Worm (Caenorhabditis elegans) whole organism, L1 larva: ENCODE measurements around the gene eif-3.L.
A peak's percentile ranks its signal among the peaks of the same experiment; 100 is the strongest.

ENCODE experiments used
- C04F5.9 ChIP-seq: sonication (generic microtip); optimal IDR thresholded peaks from 2 replicates; lab custom pipeline; 2016; ENCODE audit warnings: missing genetic modification characterization, missing compliant biosample characterization
- C16A3.4 ChIP-seq: fragments of 150-350 bp; optimal IDR thresholded peaks from 2 replicates; lab custom pipeline; 2014; ENCODE audit warnings: missing biosample characterization, missing genetic modification characterization
- F16B12.6 ChIP-seq: fragments of 150-350 bp; optimal IDR thresholded peaks from 2 replicates; lab custom pipeline; 2014; ENCODE audit warnings: missing biosample characterization, missing genetic modification characterization
- aly-2 ChIP-seq: fragments of 150-350 bp; optimal IDR thresholded peaks from 2 replicates; lab custom pipeline; 2014; ENCODE audit warnings: missing biosample characterization, missing genetic modification characterization
- ama-1 ChIP-seq: fragments of 150-350 bp; optimal IDR thresholded peaks from 2 replicates; lab custom pipeline; 2014
- ceh-90 ChIP-seq: sonication (generic microtip); optimal IDR thresholded peaks from 2 replicates; lab custom pipeline; 2016; ENCODE audit warnings: missing genetic modification characterization, missing compliant biosample characterization
- dpl-1 ChIP-seq, 3 experiments: fragments of 150-350 bp in 2 of 3; sonication (generic microtip) in 1 of 3; optimal IDR thresholded peaks; 2 replicates each; lab custom pipeline; 2014 to 2017; ENCODE audit warnings: missing biosample characterization in 3 of 3, missing genetic modification characterization in 3 of 3, missing genetic modification reagents in 3 of 3
- efl-1 ChIP-seq, 4 experiments: fragments of 150-350 bp; optimal IDR thresholded peaks in 3 of 4; peaks in 1 of 4; 1 replicate in 1 of 4; 2 replicates in 3 of 4; lab custom pipeline; 2014; ENCODE audit warnings: missing biosample characterization in 2 of 4, missing genetic modification characterization in 2 of 4, missing genetic modification reagents in 2 of 4
- efl-3 ChIP-seq: fragments of 200-800 bp; sonication (Bioruptor generic); optimal IDR thresholded peaks from 2 replicates; lab custom pipeline; 2018; ENCODE audit warnings: mild to moderate bottlenecking, missing genetic modification characterization, missing compliant biosample characterization
- elt-2 ChIP-seq: sonication (generic microtip); optimal IDR thresholded peaks from 2 replicates; lab custom pipeline; 2016; ENCODE audit warnings: missing genetic modification characterization, mild to moderate bottlenecking, inconsistent platforms, missing compliant biosample characterization, missing genetic modification reagents
- elt-3 ChIP-seq, 6 experiments: fragments of 150-350 bp in 1 of 6; sonication (generic microtip); optimal IDR thresholded peaks; 2 replicates each; lab custom pipeline; 2017 to 2018; ENCODE audit warnings: missing biosample characterization in 6 of 6, missing genetic modification characterization in 6 of 6, inconsistent platforms in 1 of 6
- fos-1 ChIP-seq: fragments of 150-350 bp; optimal IDR thresholded peaks from 2 replicates; lab custom pipeline; 2014; ENCODE audit warnings: missing biosample characterization, missing genetic modification characterization
- hlh-4 ChIP-seq: sonication (generic microtip); optimal IDR thresholded peaks from 2 replicates; lab custom pipeline; 2016; ENCODE audit warnings: mild to moderate bottlenecking, missing genetic modification characterization, missing compliant biosample characterization
- hpl-2 ChIP-seq: fragments of 150-350 bp; optimal IDR thresholded peaks from 2 replicates; lab custom pipeline; 2014; ENCODE audit warnings: missing biosample characterization, missing genetic modification reagents, missing genetic modification characterization
- jun-1 ChIP-seq: fragments of 150-350 bp; optimal IDR thresholded peaks from 2 replicates; lab custom pipeline; 2014; ENCODE audit warnings: missing biosample characterization, missing genetic modification reagents, missing genetic modification characterization
- lin-14 ChIP-seq: fragments of 200-800 bp; sonication (Bioruptor generic); optimal IDR thresholded peaks from 2 replicates; lab custom pipeline; 2018; ENCODE audit warnings: mild to moderate bottlenecking, missing genetic modification characterization, moderate library complexity, missing compliant biosample characterization
- lin-15B ChIP-seq: fragments of 150-350 bp; sonication (generic microtip); optimal IDR thresholded peaks from 3 replicates; lab custom pipeline; 2014; ENCODE audit warnings: missing biosample characterization, missing genetic modification characterization
- lin-35 ChIP-seq, 2 experiments: fragments of 150-350 bp; optimal IDR thresholded peaks; 2 replicates each; lab custom pipeline; 2014; ENCODE audit warnings: missing biosample characterization in 2 of 2, missing genetic modification characterization in 2 of 2, missing genetic modification reagents in 2 of 2
- lir-3 ChIP-seq: sonication (generic microtip); optimal IDR thresholded peaks from 2 replicates; lab custom pipeline; 2016; ENCODE audit warnings: mild to moderate bottlenecking, missing genetic modification characterization, moderate library complexity, missing compliant biosample characterization; ENCODE audit not compliant: poor library complexity
- lsy-2 ChIP-seq, 2 experiments: fragments of 150-350 bp; optimal IDR thresholded peaks; 2 replicates each; lab custom pipeline; 2014; ENCODE audit warnings: missing biosample characterization in 2 of 2, missing genetic modification characterization in 2 of 2
- mab-9 ChIP-seq: fragments of 200-800 bp; sonication (Bioruptor generic); IDR thresholded peaks from 2 replicates; pipeline ENCODE4 v1.3.6; 2022; ENCODE audit warnings: missing genetic modification reagents, missing genetic modification characterization, missing compliant biosample characterization
- mef-2 ChIP-seq: fragments of 150-350 bp; optimal IDR thresholded peaks from 2 replicates; lab custom pipeline; 2014; ENCODE audit warnings: missing biosample characterization, missing genetic modification characterization
- mep-1 ChIP-seq: fragments of 150-350 bp; optimal IDR thresholded peaks from 2 replicates; lab custom pipeline; 2014; ENCODE audit warnings: missing biosample characterization, missing genetic modification characterization
- nhr-12 ChIP-seq: sonication (generic microtip); optimal IDR thresholded peaks from 2 replicates; lab custom pipeline; 2017; ENCODE audit warnings: missing biosample characterization, missing genetic modification characterization
- nhr-19 ChIP-seq: fragments of 200-800 bp; sonication (Bioruptor generic); conservative IDR thresholded peaks from 2 replicates; pipeline ENCODE4 v1.3.6; 2022; ENCODE audit warnings: missing genetic modification characterization, missing compliant biosample characterization
- nhr-237 ChIP-seq: fragments of 150-350 bp; optimal IDR thresholded peaks from 2 replicates; lab custom pipeline; 2014; ENCODE audit warnings: missing biosample characterization, missing genetic modification characterization
- nhr-47 ChIP-seq: sonication (generic microtip); optimal IDR thresholded peaks from 2 replicates; lab custom pipeline; 2016; ENCODE audit warnings: mild to moderate bottlenecking, missing genetic modification characterization, moderate library complexity, missing compliant biosample characterization
- nhr-77 ChIP-seq: fragments of 150-350 bp; optimal IDR thresholded peaks from 2 replicates; lab custom pipeline; 2014; ENCODE audit warnings: missing biosample characterization, missing genetic modification characterization
- nhr-90 ChIP-seq: sonication (generic microtip); optimal IDR thresholded peaks from 2 replicates; lab custom pipeline; 2016; ENCODE audit warnings: mild to moderate bottlenecking, missing genetic modification characterization, missing compliant biosample characterization; ENCODE audit not compliant: poor library complexity
- pax-3 ChIP-seq: fragments of 200-800 bp; sonication (Bioruptor generic); optimal IDR thresholded peaks from 2 replicates; lab custom pipeline; 2018; ENCODE audit warnings: mild to moderate bottlenecking, missing genetic modification characterization, moderate library complexity, missing compliant biosample characterization
- pqm-1 ChIP-seq: sonication (generic microtip); optimal IDR thresholded peaks from 3 replicates; lab custom pipeline; 2017; ENCODE audit warnings: missing biosample characterization, missing genetic modification characterization
- skn-1 ChIP-seq: fragments of 150-350 bp; optimal IDR thresholded peaks from 2 replicates; lab custom pipeline; 2014; ENCODE audit warnings: missing biosample characterization, missing genetic modification characterization
- snu-23 ChIP-seq: sonication (generic microtip); optimal IDR thresholded peaks from 2 replicates; lab custom pipeline; 2016; ENCODE audit warnings: missing genetic modification characterization, missing compliant biosample characterization
- sptf-1 ChIP-seq: fragments of 150-350 bp; optimal IDR thresholded peaks from 2 replicates; lab custom pipeline; 2014; ENCODE audit warnings: missing biosample characterization, missing genetic modification characterization
- sup-37 ChIP-seq: fragments of 200-800 bp; sonication (Bioruptor generic); optimal IDR thresholded peaks from 2 replicates; lab custom pipeline; 2018; ENCODE audit warnings: mild to moderate bottlenecking, missing genetic modification characterization, missing compliant biosample characterization
- swsn-7 ChIP-seq: sonication (generic microtip); optimal IDR thresholded peaks from 2 replicates; lab custom pipeline; 2016; ENCODE audit warnings: missing genetic modification characterization, missing compliant biosample characterization
- unc-62 ChIP-seq: fragments of 150-350 bp; optimal IDR thresholded peaks from 2 replicates; lab custom pipeline; 2014; ENCODE audit warnings: missing biosample characterization, missing genetic modification reagents, missing genetic modification characterization
- unc-86 ChIP-seq: sonication (generic microtip); optimal IDR thresholded peaks from 2 replicates; lab custom pipeline; 2016; ENCODE audit warnings: missing genetic modification characterization, missing compliant biosample characterization
- vab-15 ChIP-seq: sonication (generic microtip); optimal IDR thresholded peaks from 2 replicates; lab custom pipeline; 2017; ENCODE audit warnings: missing genotype, mild to moderate bottlenecking, missing genetic modification characterization, missing compliant biosample characterization

The eif-3.L gene

DNA sequence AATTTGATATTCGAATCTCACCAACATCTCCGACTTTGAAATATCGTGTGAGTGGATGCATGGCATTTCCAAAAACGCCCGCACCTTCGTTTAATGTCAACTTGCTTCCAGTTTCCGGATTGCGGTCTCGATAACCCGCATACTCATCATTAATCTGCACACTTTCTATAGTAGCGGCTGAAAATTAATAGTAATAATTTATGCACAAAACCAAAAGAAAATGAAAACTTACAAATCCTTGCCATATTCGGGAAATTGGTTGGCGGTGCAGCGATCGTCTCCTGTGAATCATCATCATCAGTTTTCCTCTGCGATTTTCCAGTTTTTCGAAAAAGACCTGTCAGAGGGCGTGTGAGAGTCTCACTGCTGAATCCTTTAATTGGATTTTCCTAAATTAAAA lies 37.9 kb upstream of the eif-3.L start:
- peak; percentile 27; the same call in 1 of the 2 replicates for TF ChIP-seq mab-9 (GFP tag; lab: Robert Waterston, UW)
- no peak for TF ChIP-seq mef-2 (tag; lab: Kevin White, UChicago)

DNA sequence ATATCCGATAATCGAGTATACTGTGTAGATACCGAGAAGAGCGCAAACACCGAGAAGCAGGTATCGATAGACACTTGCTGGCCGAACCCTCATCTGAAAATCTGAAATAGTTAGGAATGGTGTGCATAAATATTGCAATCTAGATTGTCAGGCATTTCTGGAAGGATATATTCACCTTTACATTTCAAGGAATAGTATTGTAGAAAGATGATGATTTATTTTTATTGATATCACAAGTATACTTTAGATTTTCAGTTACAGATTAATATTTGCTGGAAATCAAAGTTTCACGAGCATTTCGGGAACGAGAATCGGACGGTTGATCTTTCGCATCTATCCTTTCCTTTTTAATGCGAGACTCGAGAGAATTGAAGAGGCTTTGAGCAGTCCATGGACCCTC lies 37.4 kb upstream of the eif-3.L start, which contains the start of gene fut-3:
TSS of gene fut-3 (minus strand) at position 101 of the 400 bp plus-strand sequence.
- TF ChIP-seq mep-1 = no peak
- no peak for TF ChIP-seq efl-1 (optimal IDR thresholded peaks at IDR 0.05; lab: Kevin White, UChicago)
- peak in 1 of 2 experiments; percentile 39 for TF ChIP-seq efl-1 (GFP tag; optimal IDR thresholded peaks at IDR 0.05 in 1 of 2; lab: Kevin White, UChicago)

DNA sequence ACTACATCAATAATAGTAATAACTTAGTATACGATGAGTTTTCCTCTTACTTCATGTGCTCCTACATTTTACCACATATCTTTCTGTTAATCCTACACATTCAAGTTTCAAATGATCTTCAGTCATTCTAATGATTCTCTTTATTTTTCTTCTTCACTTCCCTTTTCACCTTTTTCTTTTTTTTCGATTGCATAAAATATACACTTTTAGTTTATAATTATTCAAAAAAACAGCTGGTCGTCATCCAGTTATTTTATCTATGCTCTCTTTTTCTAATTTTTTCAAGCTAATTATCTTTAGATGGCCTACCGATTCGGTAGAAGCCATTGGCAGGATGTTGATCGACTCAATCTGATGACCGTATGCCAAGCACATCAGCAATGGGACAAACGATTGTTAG lies 31.9 kb upstream of the eif-3.L start, which contains the start of gene F59E12.1:
TSS of gene F59E12.1 (plus strand) at position 301 of the 400 bp plus-strand sequence.
- TF ChIP-seq skn-1 (tag; lab: Kevin White, UChicago) = no peak
- TF ChIP-seq unc-62 (GFP tag; lab: Kevin White, UChicago) = no peak
- no peak for TF ChIP-seq mep-1
- TF ChIP-seq efl-3 (GFP tag; lab: Kevin White, UChicago) = no peak
- no peak for TF ChIP-seq jun-1
- no peak for TF ChIP-seq sptf-1 (tag; lab: Kevin White, UChicago)
- TF ChIP-seq fos-1 (tag; lab: Kevin White, UChicago) = no peak
- no peak for TF ChIP-seq nhr-12
- no peak for TF ChIP-seq F16B12.6 (tag; lab: Kevin White, UChicago)
- TF ChIP-seq lin-14 = no peak
- TF ChIP-seq elt-2 (tag; lab: Kevin White, UChicago) = no peak
- TF ChIP-seq, all 84 proteins: peak for 0

DNA sequence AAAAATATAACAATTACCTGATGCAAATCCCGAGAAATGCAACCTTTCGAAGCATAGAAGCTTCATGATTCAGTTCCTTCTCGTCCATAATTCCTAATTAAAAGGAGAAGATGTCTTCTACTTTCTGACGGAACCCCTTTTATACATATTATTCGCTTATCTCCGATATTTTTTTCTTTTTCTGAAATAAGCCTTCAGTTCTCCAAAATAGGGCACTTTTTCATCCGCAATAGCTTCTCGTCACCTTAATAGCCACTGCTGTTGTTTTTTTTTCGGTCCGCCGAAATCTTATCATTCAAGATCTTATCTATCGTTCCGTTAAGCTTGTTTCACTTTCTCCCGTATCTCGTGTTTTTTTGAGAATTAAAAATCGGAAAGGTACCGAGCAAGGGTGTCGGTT lies 30.1 kb upstream of the eif-3.L start, which contains the start of gene bli-2:
TSS of gene bli-2 (minus strand) at position 101 of the 400 bp plus-strand sequence.
- TF ChIP-seq lir-3 (tag; lab: Kevin White, UChicago) (no peak), nhr-12 (no peak), ama-1 (lab: Kevin White, UChicago) (no peak), pqm-1 (tag; lab: Kevin White, UChicago) (no peak), sup-37 (GFP tag; lab: Kevin White, UChicago) (no peak), nhr-77 (tag; lab: Kevin White, UChicago) (no peak), vab-15 (tag; lab: Kevin White, UChicago) (no peak), aly-2 (no peak), dpl-1 (GFP tag; optimal IDR thresholded peaks at IDR 0.05; lab: Kevin White, UChicago) (no peak), mef-2 (tag; lab: Kevin White, UChicago) (no peak), hlh-4 (tag; lab: Kevin White, UChicago) (no peak)

DNA sequence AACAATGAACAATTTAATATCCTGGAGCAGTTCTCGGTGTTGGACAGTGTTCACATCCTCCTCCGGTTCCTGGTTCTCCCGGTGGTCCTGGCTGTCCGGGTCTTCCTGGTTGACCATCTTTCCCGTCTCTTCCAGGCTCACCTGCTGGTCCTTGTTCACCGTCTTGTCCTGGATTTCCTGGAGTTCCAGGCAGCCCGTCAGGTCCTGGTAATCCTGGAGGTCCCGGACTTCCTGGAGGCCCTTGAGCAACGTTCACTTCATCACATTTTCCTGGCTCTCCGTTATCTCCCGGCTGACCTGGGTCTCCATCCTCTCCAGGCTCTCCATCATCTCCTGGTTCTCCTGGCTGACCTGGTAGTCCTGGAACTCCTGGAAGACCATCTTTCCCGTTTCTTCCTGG lies 29.1 kb upstream of the eif-3.L start:
- TF ChIP-seq C04F5.9 (tag; lab: Kevin White, UChicago) (no peak), efl-1 (optimal IDR thresholded peaks at IDR 0.05; lab: Kevin White, UChicago) (no peak), efl-1 (GFP tag; optimal IDR thresholded peaks at IDR 0.05 in 1 of 2; lab: Kevin White, UChicago) (peak in 1 of 2 experiments; percentile 35)

DNA sequence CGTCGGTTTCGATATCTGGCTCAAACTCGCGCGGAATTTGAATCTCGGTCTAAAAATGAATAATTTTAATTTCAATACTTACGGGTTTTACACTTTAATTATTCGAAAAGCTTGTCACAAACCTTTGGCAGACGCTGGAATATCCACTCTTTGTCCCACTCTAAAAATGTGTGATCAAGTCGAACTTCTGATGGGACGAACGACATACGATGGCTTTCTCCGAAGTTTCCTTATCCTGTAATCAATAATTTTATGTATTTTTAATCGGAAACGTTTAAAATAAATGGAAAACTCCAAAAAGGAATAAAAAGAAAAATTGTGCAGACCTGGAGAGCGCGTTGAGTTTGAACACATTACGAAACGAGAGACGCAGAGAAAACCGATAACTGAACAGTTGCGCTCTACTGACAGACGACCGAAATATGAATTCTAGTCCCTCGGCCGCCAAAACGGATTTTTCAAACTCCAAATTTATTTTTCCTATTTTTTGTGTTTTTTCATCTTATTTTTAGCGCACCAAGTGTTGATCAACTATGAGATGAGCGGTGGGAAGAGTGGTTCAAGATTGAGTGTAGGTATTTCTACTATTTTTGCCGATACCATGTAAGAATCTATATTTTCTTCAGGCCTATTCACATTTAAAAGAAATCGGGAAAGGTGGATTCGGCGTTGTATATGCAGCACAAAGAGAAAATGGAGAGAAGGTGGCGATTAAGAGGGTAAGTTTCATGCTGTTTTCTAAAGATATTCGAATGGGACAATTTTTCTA lies 27.1 kb upstream of the eif-3.L start, which contains the start of the genes sam-4, F59E12.17 and zyg-1:
TSS of gene sam-4 (minus strand) at position 51 of the 769 bp plus-strand sequence.
TSS of gene F59E12.17 (minus strand) at position 235 of the 769 bp plus-strand sequence.
TSS of gene zyg-1 (plus strand) at position 513 of the 769 bp plus-strand sequence.
- TF ChIP-seq mep-1 (peak; percentile 65), snu-23 (peak; percentile 68), pax-3 (tag; lab: Kevin White, UChicago) (no peak), elt-3 (tag; optimal IDR thresholded peaks at IDR 0.05; lab: Kevin White, UChicago) (peak in 1 of 6 experiments; percentile 20), efl-1 (optimal IDR thresholded peaks at IDR 0.05; lab: Kevin White, UChicago) (peak; percentile 78 to 83), efl-1 (GFP tag; optimal IDR thresholded peaks at IDR 0.05 in 1 of 2; lab: Kevin White, UChicago) (peak; percentile 85 to 98), lin-35 (GFP tag; optimal IDR thresholded peaks at IDR 0.05; lab: Kevin White, UChicago) (peak; percentile 80 to 90), C16A3.4 (tag; lab: Kevin White, UChicago) (peak; percentile 85), dpl-1 (GFP tag; optimal IDR thresholded peaks at IDR 0.05; lab: Kevin White, UChicago) (peak; percentile 68 to 87 (median 77)), unc-62 (GFP tag; lab: Kevin White, UChicago) (no peak), swsn-7 (tag; lab: Kevin White, UChicago) (peak; percentile 28), nhr-90 (tag; lab: Kevin White, UChicago) (peak; percentile 18), F16B12.6 (tag; lab: Kevin White, UChicago) (peak; percentile 57), skn-1 (tag; lab: Kevin White, UChicago) (peak; percentile 81), nhr-19 (GFP tag; lab: Robert Waterston, UW) (0 out of 2 replicates have a peak, but pooled peaks have one; percentile 20), lsy-2 (tag; optimal IDR thresholded peaks at IDR 0.05; lab: Kevin White, UChicago) (peak; percentile 56 to 86), hpl-2 (GFP tag; lab: Kevin White, UChicago) (peak; percentile 42), ceh-90 (tag; lab: Kevin White, UChicago) (peak; percentile 57), lin-15B (tag; lab: Kevin White, UChicago) (peak; percentile 86), nhr-47 (peak; percentile 50), unc-86 (tag; lab: Kevin White, UChicago) (peak; percentile 12), nhr-237 (tag; lab: Kevin White, UChicago) (no peak)
